Worm (Caenorhabditis elegans): ENCODE measurements around the gene E02C12.12.
A peak's percentile ranks its signal among the peaks of the same experiment; 100 is the strongest.

DNA sequence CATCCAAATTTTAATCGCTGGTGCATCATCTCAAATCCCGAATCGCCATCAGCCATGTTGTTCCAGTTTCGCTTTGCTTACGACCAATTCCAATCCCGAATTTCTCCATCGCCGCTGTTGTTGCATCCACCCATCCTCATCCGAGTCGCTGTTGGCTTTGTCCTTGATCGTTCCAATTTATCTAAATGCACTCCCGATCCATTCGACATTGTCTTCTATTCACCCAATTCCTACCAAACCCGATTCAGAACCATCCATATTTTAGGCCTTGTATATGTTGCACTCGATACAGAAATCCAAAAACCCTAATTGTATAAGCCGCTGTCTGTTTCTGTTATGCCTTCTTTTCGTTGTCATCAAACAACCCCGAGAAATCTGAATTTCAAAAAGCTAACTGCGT, 41.8 kb downstream of the E02C12.12 start:
- no peak for TF ChIP-seq pax-3 (tag; optimal IDR thresholded peaks at IDR 0.05)
- no peak for TF ChIP-seq vab-15 (tag; optimal IDR thresholded peaks at IDR 0.05)
- no peak for TF ChIP-seq skn-1 (tag; optimal IDR thresholded peaks at IDR 0.05)
- TF ChIP-seq ceh-90 (tag; optimal IDR thresholded peaks at IDR 0.05), result no peak
- no peak for TF ChIP-seq mdl-1 (tag; optimal IDR thresholded peaks at IDR 0.05)
- TF ChIP-seq ama-1 (optimal IDR thresholded peaks at IDR 0.05), result no peak
- no peak for TF ChIP-seq hlh-4 (tag; optimal IDR thresholded peaks at IDR 0.05)
- peak; percentile 24; the same call in 1 of the 2 replicates for TF ChIP-seq nhr-19 (GFP tag; conservative IDR thresholded peaks at IDR 0.05)
- no peak for TF ChIP-seq dpl-1 (GFP tag; optimal IDR thresholded peaks at IDR 0.05)
- no peak for TF ChIP-seq lin-39 (tag; optimal IDR thresholded peaks at IDR 0.05)
- TF ChIP-seq unc-30 (tag; optimal IDR thresholded peaks at IDR 0.05), result no peak
- no peak for TF ChIP-seq nhr-12 (tag; optimal IDR thresholded peaks at IDR 0.05)
- TF ChIP-seq ztf-4 (tag; optimal IDR thresholded peaks at IDR 0.05), result no peak

Measured in whole organism, L1 larva.